Fruit fly (Drosophila melanogaster): Measurements from ENCODE around the gene CG11345.
A peak's percentile ranks its signal among the peaks of the same experiment; 100 is the strongest.

CG11345 gene

dm6 chr3L:4474946-4475470, 17.0 kb upstream of the CG11345 start (continued):
- no peak for TF ChIP-seq gem (tag; optimal IDR thresholded peaks at IDR 0.05)
- peak; percentile 76 for TF ChIP-seq nerfin-1 (tag; optimal IDR thresholded peaks at IDR 0.05)
- TF ChIP-seq D19B (GFP tag; optimal IDR thresholded peaks at IDR 0.05): peak; percentile 61
- TF ChIP-seq rib (GFP tag; IDR thresholded peaks at IDR 0.05): no peak; the same call in 1 of the 2 replicates
- TF ChIP-seq CG43689 (GFP tag; IDR thresholded peaks at IDR 0.05): peak; percentile 66
- TF ChIP-seq sim (GFP tag; IDR thresholded peaks at IDR 0.05): 0 out of 2 replicates have a peak, but pooled peaks have one; percentile 49
- no peak for TF ChIP-seq Abd-B (GFP tag; optimal IDR thresholded peaks at IDR 0.05)
- TF ChIP-seq sens (GFP tag): peak; percentile 96
- TF ChIP-seq pros (GFP tag; optimal IDR thresholded peaks at IDR 0.05): no peak
- TF ChIP-seq CG5245 (GFP tag; optimal IDR thresholded peaks at IDR 0.05): peak; percentile 69
- TF ChIP-seq CG8765 (GFP tag; IDR thresholded peaks at IDR 0.05): no peak
- TF ChIP-seq insv (GFP tag; optimal IDR thresholded peaks at IDR 0.05): peak in 1 of 2 experiments; percentile 74
- peak; percentile 57; the same call in 1 of the 3 replicates for TF ChIP-seq CG3726 (GFP tag; IDR thresholded peaks at IDR 0.05)
- no peak for TF ChIP-seq twi (tag; optimal IDR thresholded peaks at IDR 0.05)
- TF ChIP-seq disco-r (GFP tag; optimal IDR thresholded peaks at IDR 0.05): peak; percentile 72
- 0 out of 2 replicates have a peak, but pooled peaks have one; percentile 32 for TF ChIP-seq toy (GFP tag; IDR thresholded peaks at IDR 0.05)
- no peak for TF ChIP-seq pnt (GFP tag; optimal IDR thresholded peaks at IDR 0.05)
- TF ChIP-seq Fer3 (tag; optimal IDR thresholded peaks at IDR 0.05): peak; percentile 87
- TF ChIP-seq wdn (GFP tag; IDR thresholded peaks at IDR 0.05): peak; percentile 45; the same call in 1 of the 2 replicates
- TF ChIP-seq crol (GFP tag; IDR thresholded peaks at IDR 0.05): no peak
- TF ChIP-seq bab2 (GFP tag; optimal IDR thresholded peaks at IDR 0.05): peak; percentile 2
- TF ChIP-seq Ets97D (GFP tag; optimal IDR thresholded peaks at IDR 0.05): peak; percentile 98
- peak; percentile 60 for TF ChIP-seq CG33557 (GFP tag; optimal IDR thresholded peaks at IDR 0.05)
- TF ChIP-seq yki (optimal IDR thresholded peaks at IDR 0.05): no peak
- TF ChIP-seq CG14014 (GFP tag; IDR thresholded peaks at IDR 0.05): peak; percentile 68; the same call in 1 of the 2 replicates
- no peak for TF ChIP-seq pum (GFP tag; optimal IDR thresholded peaks at IDR 0.05)
- TF ChIP-seq hkb (optimal IDR thresholded peaks at IDR 0.05): no peak
- peak; percentile 92 for TF ChIP-seq hkb (GFP tag; IDR thresholded peaks at IDR 0.05)
- TF ChIP-seq slp2 (GFP tag; optimal IDR thresholded peaks at IDR 0.05): peak; percentile 52
- TF ChIP-seq CG13424 (tag; optimal IDR thresholded peaks at IDR 0.05): peak; percentile 64
- TF ChIP-seq CG10959 (GFP tag; IDR thresholded peaks at IDR 0.05): no peak
- peak; percentile 94 for TF ChIP-seq CG7271 (tag; optimal IDR thresholded peaks at IDR 0.05)
- TF ChIP-seq wor (GFP tag; IDR thresholded peaks at IDR 0.05): no peak
- peak; percentile 94 for TF ChIP-seq BtbVII (GFP tag; optimal IDR thresholded peaks at IDR 0.05)
- TF ChIP-seq sqz (GFP tag; optimal IDR thresholded peaks at IDR 0.05): peak; percentile 71
- TF ChIP-seq CG8388 (GFP tag; optimal IDR thresholded peaks at IDR 0.05): peak; percentile 77
- TF ChIP-seq CG15696 (tag; optimal IDR thresholded peaks at IDR 0.05): no peak
- TF ChIP-seq CG2120 (GFP tag; optimal IDR thresholded peaks at IDR 0.05): peak; percentile 16
- peak; percentile 71 for TF ChIP-seq Atf6 (GFP tag; IDR thresholded peaks at IDR 0.05)
- peak; percentile 74 for TF ChIP-seq CG11398 (GFP tag; optimal IDR thresholded peaks at IDR 0.05)
- TF ChIP-seq oc (tag; optimal IDR thresholded peaks at IDR 0.05): peak; percentile 70
- no peak for TF ChIP-seq Neu2 (GFP tag; optimal IDR thresholded peaks at IDR 0.05; ENCODE audit: borderline replicate concordance)
- TF ChIP-seq grn (GFP tag; optimal IDR thresholded peaks at IDR 0.05): peak; percentile 71
- TF ChIP-seq CG17385 (GFP tag; optimal IDR thresholded peaks at IDR 0.05): peak; percentile 88
- no peak for TF ChIP-seq Gsc (GFP tag; IDR thresholded peaks at IDR 0.05)
- peak; percentile 84 for TF ChIP-seq abd-A (tag; optimal IDR thresholded peaks at IDR 0.05)
- peak; percentile 89 for TF ChIP-seq wek (GFP tag; optimal IDR thresholded peaks at IDR 0.05)
- TF ChIP-seq Vsx1 (GFP tag; optimal IDR thresholded peaks at IDR 0.05): peak; percentile 91
- peak; percentile 82 for TF ChIP-seq HmgZ (tag; optimal IDR thresholded peaks at IDR 0.05)
- TF ChIP-seq ara (GFP tag; IDR thresholded peaks at IDR 0.05): 0 out of 2 replicates have a peak, but pooled peaks have one; percentile 54
- no peak for TF ChIP-seq mld (GFP tag; IDR thresholded peaks at IDR 0.05; ENCODE audit: partially characterized antibody)
